Worm (Caenorhabditis elegans) whole organism, L1 larva: ENCODE data around the gene tbb-2.

Experiments used
- egl-27 ChIP-seq, 2 experiments: fragments of 150-350 bp in 1 of 2; sonication (generic microtip); optimal IDR thresholded peaks; 3 replicates each; lab custom pipeline; 2017 to 2018; ENCODE audit warnings: missing biosample characterization in 2 of 2, missing genetic modification characterization in 2 of 2, missing genetic modification reagents in 2 of 2
- mdl-1 ChIP-seq, 2 experiments: fragments of 150-350 bp; optimal IDR thresholded peaks; 2 replicates each; lab custom pipeline; 2014 to 2017; ENCODE audit warnings: missing biosample characterization in 2 of 2, missing genetic modification characterization in 2 of 2, inconsistent platforms in 1 of 2
- mep-1 ChIP-seq: fragments of 150-350 bp; optimal IDR thresholded peaks from 2 replicates; lab custom pipeline; 2014; ENCODE audit warnings: missing biosample characterization, missing genetic modification characterization
- nhr-11 ChIP-seq: fragments of 150-350 bp; optimal IDR thresholded peaks from 2 replicates; lab custom pipeline; 2014; ENCODE audit warnings: missing biosample characterization, missing genetic modification characterization
- nhr-12 ChIP-seq: sonication (generic microtip); optimal IDR thresholded peaks from 2 replicates; lab custom pipeline; 2017; ENCODE audit warnings: missing biosample characterization, missing genetic modification characterization
- pag-3 ChIP-seq: sonication (generic microtip); optimal IDR thresholded peaks from 2 replicates; lab custom pipeline; 2017; ENCODE audit warnings: missing genetic modification characterization, mild to moderate bottlenecking, missing compliant biosample characterization, antibody characterized with exemption, borderline replicate concordance; ENCODE audit not compliant: insufficient read depth
- pqm-1 ChIP-seq: sonication (generic microtip); optimal IDR thresholded peaks from 3 replicates; lab custom pipeline; 2017; ENCODE audit warnings: missing biosample characterization, missing genetic modification characterization

- TF ChIP-seq pqm-1 (tag; lab: Kevin White, UChicago) (no peak), nhr-12 (no peak), egl-27 (tag; optimal IDR thresholded peaks at IDR 0.05; lab: Kevin White, UChicago) (no peak), mep-1 (tag; lab: Kevin White, UChicago) (no peak), pag-3 (no peak), mdl-1 (tag; optimal IDR thresholded peaks at IDR 0.05; lab: Kevin White, UChicago) (no peak), nhr-11 (no peak)
Measured at ce11 chrIII:3992089-3992488, 25.3 kb downstream of the tbb-2 start, which contains the start of gene glb-11.
